Fruit fly (Drosophila melanogaster) S2 (cell line): ENCODE measurements around the gene Cdc5.

Experiments used
- CG8478 ChIP-seq: fragments of >200 bp; optimal IDR thresholded peaks from 2 replicates; lab custom pipeline; 2018
- CTCF ChIP-seq, 2 experiments: fragments of >200 bp; optimal IDR thresholded peaks; 2 replicates each; lab custom pipeline; 2018

dm6 chr3L:377222-378071 lies 16.3 kb upstream of the Cdc5 start:
- TF ChIP-seq CTCF (optimal IDR thresholded peaks at IDR 0.05; lab: Kevin White, UChicago) (no peak), CG8478 (lab: Kevin White, UChicago) (no peak)
